Worm (Caenorhabditis elegans): Measurements from ENCODE around the gene clc-9.

ce11 chrIV:11125604-11126003 lies 12.9 kb downstream of the clc-9 start:
- TF ChIP-seq mbf-1 (tag; optimal IDR thresholded peaks at IDR 0.05): no peak
- no peak for TF ChIP-seq ceh-16 (tag; optimal IDR thresholded peaks at IDR 0.05)
- no peak for TF ChIP-seq nhr-11 (tag; optimal IDR thresholded peaks at IDR 0.05)
- no peak for TF ChIP-seq unc-62 (GFP tag; optimal IDR thresholded peaks at IDR 0.05)
- no peak for TF ChIP-seq nhr-77 (tag; optimal IDR thresholded peaks at IDR 0.05)
- no peak for TF ChIP-seq R02D3.7 (tag; optimal IDR thresholded peaks at IDR 0.05)
- TF ChIP-seq unc-55 (GFP tag; optimal IDR thresholded peaks at IDR 0.05): peak; percentile 27
- no peak for TF ChIP-seq lsy-2 (tag; optimal IDR thresholded peaks at IDR 0.05)
- no peak for TF ChIP-seq nhr-23 (tag; optimal IDR thresholded peaks at IDR 0.05)
- no peak for TF ChIP-seq nhr-10 (tag; optimal IDR thresholded peaks at IDR 0.05)
- TF ChIP-seq dmd-4 (tag; optimal IDR thresholded peaks at IDR 0.05): no peak
- no peak for TF ChIP-seq nhr-6 (tag; optimal IDR thresholded peaks at IDR 0.05)
